Worm (Caenorhabditis elegans): ENCODE results near the gene F09C6.16.

The F09C6.16 gene

ce11 chrV:16909871-16910270, at the start of gene F09C6.16:
Gene F09C6.16, minus strand, starts transcription at chrV:16909971.
- TF ChIP-seq nhr-67 (tag; optimal IDR thresholded peaks at IDR 0.05): no peak
- TF ChIP-seq lsy-12 (tag; optimal IDR thresholded peaks at IDR 0.05): no peak
- TF ChIP-seq elt-3 (tag; optimal IDR thresholded peaks at IDR 0.05): no peak
- no peak for TF ChIP-seq mdl-1 (tag; optimal IDR thresholded peaks at IDR 0.05)
- no peak for TF ChIP-seq fkh-10 (GFP tag; optimal IDR thresholded peaks at IDR 0.05)
- TF ChIP-seq skn-1 (tag; optimal IDR thresholded peaks at IDR 0.05): no peak
- TF ChIP-seq hmg-11 (tag; optimal IDR thresholded peaks at IDR 0.05): no peak

DNA sequence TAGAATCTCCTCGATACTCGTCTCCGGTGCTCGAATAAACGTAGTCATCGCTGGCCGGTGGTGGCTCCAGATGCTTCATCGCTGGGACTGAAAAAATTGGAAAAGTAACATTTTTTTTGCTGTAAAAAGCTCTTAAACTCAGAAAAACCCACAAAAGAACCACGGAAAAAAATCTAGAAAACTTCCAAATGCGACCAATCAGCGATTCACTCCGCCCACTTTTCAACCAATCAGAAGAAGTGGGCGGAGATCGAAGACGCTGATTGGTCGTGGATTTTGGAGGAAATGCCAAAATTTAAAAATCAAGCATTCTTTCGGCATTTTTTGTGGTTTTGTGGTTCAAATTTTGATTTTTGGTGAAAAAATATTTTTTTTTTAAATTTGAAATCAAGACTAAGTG, 49.2 kb upstream of the F09C6.16 start:
- TF ChIP-seq skn-1 (tag; optimal IDR thresholded peaks at IDR 0.05) (peak; percentile 15), nfya-1 (tag; optimal IDR thresholded peaks at IDR 0.05; ENCODE audit: insufficient read depth) (peak; percentile 93), sea-2 (GFP tag; optimal IDR thresholded peaks at IDR 0.05) (no peak)

ce11 chrV:16956229-16956628, 46.5 kb upstream of the F09C6.16 start, which contains the start of gene clec-239:
Gene clec-239, plus strand, starts transcription at chrV:16956529.
- TF ChIP-seq pha-4 (tag; optimal IDR thresholded peaks at IDR 0.05) (no peak), elt-2 (tag; optimal IDR thresholded peaks at IDR 0.05) (no peak), hmg-11 (tag; optimal IDR thresholded peaks at IDR 0.05) (no peak), jun-1 (tag; optimal IDR thresholded peaks at IDR 0.05) (no peak), nhr-77 (tag; optimal IDR thresholded peaks at IDR 0.05) (no peak), nhr-67 (tag; optimal IDR thresholded peaks at IDR 0.05) (no peak), unc-39 (tag; optimal IDR thresholded peaks at IDR 0.05) (no peak), ceh-9 (tag; optimal IDR thresholded peaks at IDR 0.05) (no peak), ceh-82 (tag; optimal IDR thresholded peaks at IDR 0.05) (no peak), elt-3 (tag; optimal IDR thresholded peaks at IDR 0.05) (no peak), aly-2 (tag; optimal IDR thresholded peaks at IDR 0.05) (no peak), nhr-12 (tag; optimal IDR thresholded peaks at IDR 0.05) (no peak), nhr-23 (tag; optimal IDR thresholded peaks at IDR 0.05) (no peak), ztf-4 (tag; optimal IDR thresholded peaks at IDR 0.05) (no peak), tbx-2 (tag; optimal IDR thresholded peaks at IDR 0.05) (no peak)

DNA sequence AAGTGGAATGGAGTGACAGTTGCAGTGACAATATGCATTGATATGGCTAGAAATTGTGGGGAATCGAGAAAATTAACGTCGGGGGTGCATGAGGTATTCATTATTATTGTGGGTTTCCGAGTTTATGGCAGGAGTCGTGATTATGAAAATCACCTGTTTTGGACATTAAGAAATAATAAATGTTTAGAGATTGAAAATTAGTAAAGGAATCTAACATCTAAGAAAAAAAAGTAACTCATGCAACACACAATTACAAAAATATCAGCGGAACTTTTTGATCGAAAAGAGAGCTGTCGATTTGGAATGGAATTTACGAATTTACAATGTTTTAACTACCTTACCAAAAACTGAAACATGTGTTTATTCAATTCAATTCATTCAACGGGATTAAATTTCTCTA, 45.0 kb upstream of the F09C6.16 start, which contains the start of gene srh-206:
Gene srh-206, minus strand, starts transcription at position 101 of the 400 bp plus-strand sequence.
- no peak for TF ChIP-seq nhr-11 (tag; optimal IDR thresholded peaks at IDR 0.05)
- no peak for TF ChIP-seq nfya-1 (tag; optimal IDR thresholded peaks at IDR 0.05; ENCODE audit: insufficient read depth)
- TF ChIP-seq nhr-28 (tag; optimal IDR thresholded peaks at IDR 0.05): no peak
- no peak for TF ChIP-seq nhr-43 (tag; optimal IDR thresholded peaks at IDR 0.05; ENCODE audit: poor library complexity, severe bottlenecking)
- no peak for TF ChIP-seq mdl-1 (tag; optimal IDR thresholded peaks at IDR 0.05)
- no peak for TF ChIP-seq tbx-2 (tag; optimal IDR thresholded peaks at IDR 0.05)

- TF ChIP-seq unc-39 (tag; optimal IDR thresholded peaks at IDR 0.05): no peak
- no peak for TF ChIP-seq hmg-11 (tag; optimal IDR thresholded peaks at IDR 0.05)
- TF ChIP-seq unc-62 (GFP tag; optimal IDR thresholded peaks at IDR 0.05): no peak
- TF ChIP-seq jun-1 (tag; optimal IDR thresholded peaks at IDR 0.05): no peak
- no peak for TF ChIP-seq nhr-76 (tag; optimal IDR thresholded peaks at IDR 0.05)
- TF ChIP-seq lsy-12 (tag; optimal IDR thresholded peaks at IDR 0.05): no peak
- no peak for TF ChIP-seq elt-2 (tag; optimal IDR thresholded peaks at IDR 0.05)
- no peak for TF ChIP-seq nhr-67 (tag; optimal IDR thresholded peaks at IDR 0.05)
- TF ChIP-seq skn-1 (tag; optimal IDR thresholded peaks at IDR 0.05): no peak
- no peak for TF ChIP-seq lin-39 (tag; optimal IDR thresholded peaks at IDR 0.05)
- no peak for TF ChIP-seq ztf-11 (tag; optimal IDR thresholded peaks at IDR 0.05)
- TF ChIP-seq elt-1 (tag; optimal IDR thresholded peaks at IDR 0.05): no peak
- TF ChIP-seq fkh-10 (GFP tag; optimal IDR thresholded peaks at IDR 0.05): no peak
- TF ChIP-seq daf-12 (tag; optimal IDR thresholded peaks at IDR 0.05): no peak
- TF ChIP-seq R02D3.7 (tag; optimal IDR thresholded peaks at IDR 0.05): no peak
- no peak for TF ChIP-seq egl-5 (tag; optimal IDR thresholded peaks at IDR 0.05)
- no peak for TF ChIP-seq ama-1 (optimal IDR thresholded peaks at IDR 0.05)
- no peak for TF ChIP-seq ZK546.5 (tag; optimal IDR thresholded peaks at IDR 0.05)
- TF ChIP-seq ceh-9 (tag; optimal IDR thresholded peaks at IDR 0.05): no peak
These were observed 41.7 kb upstream of the F09C6.16 start, which contains the start of gene clec-238 for ce11 chrV:16951504-16951903. Gene clec-238, plus strand, starts transcription at chrV:16951804.
